Fruit fly (Drosophila melanogaster) whole organism, embryonic: ENCODE data around the gene parvin.

Source experiments
- Abd-B ChIP-seq: fragments of 200-800 bp; sonication (Bioruptor generic); optimal IDR thresholded peaks from 2 replicates; lab custom pipeline; 2018; ENCODE audit warnings: missing biosample characterization, mild to moderate bottlenecking, missing genetic modification characterization, moderate library complexity
- B-H1 ChIP-seq: fragments of 200-800 bp; sonication (Bioruptor generic); IDR thresholded peaks from 3 replicates; pipeline ENCODE4 v1.3.6; 2022; ENCODE audit warnings: missing biosample characterization, missing genetic modification characterization
- Bdp1 ChIP-seq: fragments of 200-800 bp; sonication (Bioruptor generic); optimal IDR thresholded peaks from 3 replicates; lab custom pipeline; 2016; ENCODE audit warnings: missing biosample characterization, missing genetic modification characterization
- CG10209 ChIP-seq: fragments of 200-800 bp; sonication (Bioruptor generic); optimal IDR thresholded peaks from 3 replicates; lab custom pipeline; 2017; ENCODE audit warnings: missing biosample characterization, mild to moderate bottlenecking, missing genetic modification characterization, missing genetic modification reagents
- CG10267 ChIP-seq: fragments of 200-800 bp; sonication (Bioruptor generic); optimal IDR thresholded peaks from 2 replicates; lab custom pipeline; 2018; ENCODE audit warnings: missing biosample characterization, mild to moderate bottlenecking, missing genetic modification characterization, moderate library complexity
- CG10321 ChIP-seq: fragments of 200-800 bp; sonication (Bioruptor generic); IDR thresholded peaks from 2 replicates; pipeline ENCODE4 v1.3.6; 2022; ENCODE audit warnings: missing biosample characterization, missing genetic modification characterization
- CG10565 ChIP-seq: fragments of 200-800 bp; sonication (Bioruptor generic); optimal IDR thresholded peaks from 3 replicates; lab custom pipeline; 2016; ENCODE audit warnings: missing biosample characterization, mild to moderate bottlenecking, missing genetic modification characterization
- CG11560 ChIP-seq: fragments of 200-800 bp; sonication (Bioruptor generic); IDR thresholded peaks from 3 replicates; pipeline ENCODE4 v1.3.6; 2022; ENCODE audit warnings: missing biosample characterization, missing genetic modification characterization
- CG12299 ChIP-seq: fragments of 200-800 bp; sonication (Bioruptor generic); optimal IDR thresholded peaks from 2 replicates; lab custom pipeline; 2018; ENCODE audit warnings: missing biosample characterization, mild to moderate bottlenecking, missing genetic modification characterization
- CG17912 ChIP-seq: fragments of 200-800 bp; sonication (Bioruptor generic); optimal IDR thresholded peaks from 2 replicates; lab custom pipeline; 2018; ENCODE audit warnings: missing biosample characterization, mild to moderate bottlenecking, missing genetic modification characterization
- CG18262 ChIP-seq: fragments of 200-800 bp; optimal IDR thresholded peaks from 3 replicates; lab custom pipeline; 2019; ENCODE audit warnings: missing biosample characterization, mild to moderate bottlenecking, missing genetic modification characterization, moderate library complexity
- CG31224 ChIP-seq: fragments of 200-800 bp; sonication (Bioruptor generic); IDR thresholded peaks from 2 replicates; pipeline ENCODE4 v1.3.6; 2022; ENCODE audit warnings: missing biosample characterization, missing genetic modification characterization
- CG34422 ChIP-seq: fragments of 200-800 bp; sonication (Bioruptor generic); IDR thresholded peaks from 3 replicates; pipeline ENCODE4 v1.3.6; 2022; ENCODE audit warnings: missing biosample characterization, missing genetic modification characterization
- CG42726 ChIP-seq: fragments of 200-800 bp; sonication (Bioruptor generic); IDR thresholded peaks from 2 replicates; pipeline ENCODE4 v1.3.6; 2022; ENCODE audit warnings: missing biosample characterization, missing genetic modification characterization; ENCODE audit not compliant: partially characterized antibody
- CG4854 ChIP-seq: fragments of 200-800 bp; sonication (Bioruptor generic); optimal IDR thresholded peaks from 2 replicates; lab custom pipeline; 2016; ENCODE audit warnings: missing biosample characterization, missing genetic modification characterization, inconsistent platforms
- CG6765 ChIP-seq: fragments of 200-800 bp; sonication (Bioruptor generic); optimal IDR thresholded peaks from 3 replicates; lab custom pipeline; 2017; ENCODE audit warnings: missing biosample characterization, mild to moderate bottlenecking, missing genetic modification characterization
- CG6854 ChIP-seq: fragments of 200-800 bp; sonication (Bioruptor generic); optimal IDR thresholded peaks from 3 replicates; lab custom pipeline; 2017; ENCODE audit warnings: missing biosample characterization, mild to moderate bottlenecking, missing genetic modification characterization
- CG7556 ChIP-seq: fragments of 200-800 bp; sonication (Bioruptor generic); optimal IDR thresholded peaks from 2 replicates; lab custom pipeline; 2017; ENCODE audit warnings: missing biosample characterization, mild to moderate bottlenecking, missing genetic modification characterization
- Camta ChIP-seq: fragments of 200-800 bp; sonication (Bioruptor generic); optimal IDR thresholded peaks from 2 replicates; lab custom pipeline; 2016; ENCODE audit warnings: missing biosample characterization, missing genetic modification characterization
- CoRest ChIP-seq: fragments of 200-800 bp; sonication (Bioruptor generic); optimal IDR thresholded peaks from 3 replicates; lab custom pipeline; 2018; ENCODE audit warnings: missing biosample characterization, mild to moderate bottlenecking, missing genetic modification characterization, moderate library complexity
- Dbx ChIP-seq: fragments of 200-800 bp; sonication (Bioruptor generic); IDR thresholded peaks from 3 replicates; pipeline ENCODE4 v1.3.6; 2022; ENCODE audit warnings: missing biosample characterization, missing genetic modification characterization
- Dll ChIP-seq: fragments of 200-800 bp; sonication (Bioruptor generic); IDR thresholded peaks from 4 replicates; pipeline ENCODE4 v1.3.6; 2022; ENCODE audit warnings: missing biosample characterization, missing genetic modification characterization; ENCODE audit not compliant: partially characterized antibody
- Doc3 ChIP-seq: fragments of 200-800 bp; sonication (Bioruptor generic); IDR thresholded peaks from 3 replicates; pipeline ENCODE4 v1.3.6; 2022; ENCODE audit warnings: missing biosample characterization, missing genetic modification characterization; ENCODE audit not compliant: partially characterized antibody
- Dref ChIP-seq: fragments of 200-800 bp; sonication (Bioruptor generic); IDR thresholded peaks from 2 replicates; pipeline ENCODE4 v1.3.6; 2022; ENCODE audit warnings: missing biosample characterization, missing genetic modification characterization
- E2f2 ChIP-seq: fragments of 200-800 bp; sonication (Bioruptor generic); IDR thresholded peaks from 2 replicates; pipeline ENCODE4 v1.3.6; 2022; ENCODE audit warnings: missing biosample characterization, missing genetic modification characterization
- Gug ChIP-seq: fragments of 200-800 bp; sonication (Bioruptor generic); IDR thresholded peaks from 4 replicates; pipeline ENCODE4 v1.3.6; 2022; ENCODE audit warnings: missing biosample characterization, missing genetic modification characterization
- H2.0 ChIP-seq: fragments of 200-800 bp; sonication (Bioruptor generic); IDR thresholded peaks from 2 replicates; pipeline ENCODE4 v1.3.6; 2022; ENCODE audit warnings: missing biosample characterization, missing genetic modification characterization
- Hsf ChIP-seq: fragments of 200-800 bp; sonication (Bioruptor generic); optimal IDR thresholded peaks from 3 replicates; lab custom pipeline; 2016; ENCODE audit warnings: missing biosample characterization, missing genetic modification characterization
- Med ChIP-seq: fragments of 200-800 bp; sonication (Bioruptor generic); peaks from one replicate; lab custom pipeline; 2016; ENCODE audit warnings: missing biosample characterization, missing genetic modification characterization, mild to moderate bottlenecking, inconsistent platforms, moderate library complexity
- Meics ChIP-seq: fragments of 200-800 bp; sonication (Bioruptor generic); optimal IDR thresholded peaks from 2 replicates; lab custom pipeline; 2017; ENCODE audit warnings: missing biosample characterization, mild to moderate bottlenecking, missing genetic modification characterization
- Pdp1 ChIP-seq, 2 experiments: fragments of 200-800 bp; sonication (Bioruptor generic); optimal IDR thresholded peaks; 3 replicates each; lab custom pipeline; 2016; ENCODE audit warnings: missing biosample characterization in 2 of 2, missing genetic modification characterization in 2 of 2, mild to moderate bottlenecking in 1 of 2, moderate library complexity in 1 of 2
- Sin3A ChIP-seq: fragments of >200 bp; optimal IDR thresholded peaks from 2 replicates; lab custom pipeline; 2018
- Six4 ChIP-seq: fragments of 200-800 bp; sonication (Bioruptor generic); optimal IDR thresholded peaks from 2 replicates; lab custom pipeline; 2016; ENCODE audit warnings: missing biosample characterization, missing genetic modification characterization
- Usf ChIP-seq: fragments of 200-800 bp; sonication (Bioruptor generic); optimal IDR thresholded peaks from 2 replicates; lab custom pipeline; 2017; ENCODE audit warnings: missing genotype, missing biosample characterization, missing genetic modification characterization
- ash1 ChIP-seq: fragments of 200-800 bp; sonication (Bioruptor generic); optimal IDR thresholded peaks from 2 replicates; lab custom pipeline; 2018; ENCODE audit warnings: missing biosample characterization, mild to moderate bottlenecking, missing genetic modification characterization
- bab2 ChIP-seq: fragments of 200-800 bp; sonication (Bioruptor generic); optimal IDR thresholded peaks from 2 replicates; lab custom pipeline; 2016; ENCODE audit warnings: missing biosample characterization, missing genetic modification characterization
- dan ChIP-seq: fragments of 200-800 bp; sonication (Bioruptor generic); IDR thresholded peaks from 2 replicates; pipeline ENCODE4 v1.3.6; 2022; ENCODE audit warnings: missing biosample characterization, missing genetic modification characterization
- fd64A ChIP-seq: fragments of 200-800 bp; sonication (Bioruptor generic); optimal IDR thresholded peaks from 3 replicates; lab custom pipeline; 2018; ENCODE audit warnings: missing biosample characterization, mild to moderate bottlenecking, missing genetic modification characterization
- fd96Cb ChIP-seq: fragments of 200-800 bp; sonication (Bioruptor generic); optimal IDR thresholded peaks from 2 replicates; lab custom pipeline; 2018; ENCODE audit warnings: missing biosample characterization, mild to moderate bottlenecking, missing genetic modification characterization, moderate library complexity
- gsb-n ChIP-seq: fragments of 200-800 bp; sonication (Bioruptor generic); optimal IDR thresholded peaks from 3 replicates; lab custom pipeline; 2018; ENCODE audit warnings: missing biosample characterization, mild to moderate bottlenecking, missing genetic modification characterization
- hbn ChIP-seq: fragments of 200-800 bp; sonication (Bioruptor generic); IDR thresholded peaks from 2 replicates; pipeline ENCODE4 v1.3.6; 2022; ENCODE audit warnings: missing biosample characterization, missing genetic modification characterization; ENCODE audit not compliant: partially characterized antibody
- hkb ChIP-seq, 2 experiments: fragments of 200-800 bp in 1 of 2; fragments of >200 bp in 1 of 2; sonication (Bioruptor generic) in 1 of 2; IDR thresholded peaks in 1 of 2; optimal IDR thresholded peaks in 1 of 2; 2 replicates each; pipeline versions ENCODE4 v1.3.6 to Lab custom; 2017 to 2022; ENCODE audit warnings: missing biosample characterization in 1 of 2, missing genetic modification characterization in 1 of 2
- inv ChIP-seq: fragments of 200-800 bp; sonication (Bioruptor generic); IDR thresholded peaks from 2 replicates; pipeline ENCODE4 v1.3.6; 2022; ENCODE audit warnings: missing biosample characterization, missing genetic modification characterization; ENCODE audit not compliant: partially characterized antibody
- jing ChIP-seq: fragments of 200-800 bp; sonication (Bioruptor generic); optimal IDR thresholded peaks from 2 replicates; lab custom pipeline; 2018; ENCODE audit warnings: missing biosample characterization, mild to moderate bottlenecking, missing genetic modification characterization
- maf-S ChIP-seq: fragments of 200-800 bp; sonication (Bioruptor generic); optimal IDR thresholded peaks from 2 replicates; lab custom pipeline; 2016; ENCODE audit warnings: missing biosample characterization, missing genetic modification characterization
- org-1 ChIP-seq: fragments of 200-800 bp; sonication (Bioruptor generic); optimal IDR thresholded peaks from 2 replicates; lab custom pipeline; 2017; ENCODE audit warnings: missing biosample characterization, missing genetic modification characterization
- pan ChIP-seq, 4 experiments: fragments of >200 bp in 3 of 4; fragments of 200-800 bp in 1 of 4; sonication (Bioruptor generic) in 1 of 4; optimal IDR thresholded peaks in 3 of 4; IDR thresholded peaks in 1 of 4; 2 replicates each; pipeline versions ENCODE4 v1.3.6 to Lab custom; 2017 to 2022; ENCODE audit warnings: missing biosample characterization in 2 of 4, missing genetic modification characterization in 2 of 4, mixed read lengths in 1 of 4
- phol ChIP-seq: fragments of 200-800 bp; sonication (Bioruptor generic); optimal IDR thresholded peaks from 3 replicates; lab custom pipeline; 2018; ENCODE audit warnings: missing biosample characterization, mild to moderate bottlenecking, missing genetic modification characterization, moderate library complexity
- ranshi ChIP-seq: fragments of 200-800 bp; sonication (Bioruptor generic); IDR thresholded peaks from 2 replicates; pipeline ENCODE4 v1.3.6; 2022; ENCODE audit warnings: missing biosample characterization, missing genetic modification characterization
- sob ChIP-seq: fragments of 200-800 bp; sonication (Bioruptor generic); IDR thresholded peaks from 2 replicates; pipeline ENCODE4 v1.3.6; 2022; ENCODE audit warnings: missing biosample characterization, missing genetic modification characterization

Gene parvin

DNA sequence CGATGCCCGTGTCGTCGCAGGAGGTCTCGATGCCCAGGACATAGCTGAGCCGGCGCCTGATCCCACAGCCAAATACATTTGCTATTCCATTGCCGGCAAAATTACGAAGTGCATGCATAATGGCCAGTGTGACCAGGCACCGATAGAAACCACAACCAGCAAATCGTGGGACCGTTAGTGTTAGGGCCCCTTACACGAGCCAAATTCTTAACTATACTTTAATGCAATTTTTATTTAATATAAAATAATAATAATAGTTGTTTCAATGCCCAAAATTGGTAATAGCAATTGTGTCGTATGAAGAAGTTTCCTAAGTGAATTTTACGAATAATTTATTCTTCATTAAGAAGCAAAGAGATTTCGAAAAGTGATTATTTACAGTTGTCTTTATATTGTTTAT is 44.2 kb upstream of the parvin start, which contains the start of gene Tcs4 (continued):
- TF ChIP-seq Camta (GFP tag; lab: Kevin White, UChicago) (no peak), B-H1 (no peak), dan (GFP tag; lab: Robert Waterston, UW) (no peak), CG10321 (GFP tag; lab: Robert Waterston, UW) (no peak), gsb-n (tag; lab: Kevin White, UChicago) (no peak), Dbx (GFP tag; lab: Robert Waterston, UW) (no peak), phol (peak; percentile 60), jing (no peak), CG10267 (peak; percentile 56), CG10565 (GFP tag; lab: Kevin White, UChicago) (no peak), ranshi (GFP tag; lab: Robert Waterston, UW) (0 out of 2 replicates have a peak, but pooled peaks have one; percentile 12), Med (GFP tag; lab: Kevin White, UChicago) (peak; percentile 76), bab2 (GFP tag; lab: Kevin White, UChicago) (no peak), Sin3A (lab: Kevin White, UChicago) (peak; percentile 12), Pdp1 (GFP tag; optimal IDR thresholded peaks at IDR 0.05; lab: Kevin White, UChicago) (peak in 1 of 2 experiments; percentile 83), Dll (GFP tag; lab: Robert Waterston, UW) (peak; percentile 59; the same call in 2 of the 4 replicates), CG10209 (peak; percentile 13), CG7556 (GFP tag; lab: Kevin White, UChicago) (peak; percentile 5), org-1 (GFP tag; lab: Kevin White, UChicago) (no peak), Usf (no peak), Dref (GFP tag; lab: Robert Waterston, UW) (no peak), CG34422 (GFP tag; lab: Robert Waterston, UW) (peak; percentile 34; the same call in 1 of the 3 replicates), CG31224 (no peak), maf-S (GFP tag; lab: Kevin White, UChicago) (no peak), hbn (GFP tag; lab: Robert Waterston, UW) (peak; percentile 56; the same call in 1 of the 2 replicates), CG42726 (GFP tag; lab: Robert Waterston, UW) (no peak), fd96Cb (tag; lab: Kevin White, UChicago) (no peak), CG17912 (no peak), inv (0 out of 2 replicates have a peak, but pooled peaks have one; percentile 7), Hsf (GFP tag; lab: Kevin White, UChicago) (no peak), CG4854 (no peak), CG18262 (tag; lab: Kevin White, UChicago) (peak; percentile 37), hkb (optimal IDR thresholded peaks at IDR 0.05; lab: Kevin White, UChicago) (no peak), hkb (GFP tag; IDR thresholded peaks at IDR 0.05; lab: Robert Waterston, UW) (no peak), CoRest (peak; percentile 29), Abd-B (GFP tag; lab: Kevin White, UChicago) (no peak), CG6854 (GFP tag; lab: Kevin White, UChicago) (no peak), Bdp1 (no peak), pan (optimal IDR thresholded peaks at IDR 0.05; lab: Kevin White, UChicago) (no peak), pan (GFP tag; optimal IDR thresholded peaks at IDR 0.05 in 1 of 2, IDR thresholded peaks at IDR 0.05 in 1 of 2) (peak in 1 of 2 experiments; percentile 21), Six4 (GFP tag; lab: Kevin White, UChicago) (no peak), H2.0 (GFP tag; lab: Robert Waterston, UW) (no peak), E2f2 (GFP tag; lab: Robert Waterston, UW) (peak; percentile 51), CG6765 (GFP tag; lab: Kevin White, UChicago) (no peak), ash1 (GFP tag; lab: Kevin White, UChicago) (no peak), CG12299 (tag; lab: Kevin White, UChicago) (no peak), fd64A (GFP tag; lab: Kevin White, UChicago) (no peak), Doc3 (0 out of 3 replicates have a peak, but pooled peaks have one; percentile 48), CG11560 (tag; lab: Robert Waterston, UW) (no peak), Meics (peak; percentile 28), Gug (no peak), sob (GFP tag; lab: Robert Waterston, UW) (0 out of 2 replicates have a peak, but pooled peaks have one; percentile 19)
